Worm (Caenorhabditis elegans): ENCODE results near the gene tiar-1.

DNA sequence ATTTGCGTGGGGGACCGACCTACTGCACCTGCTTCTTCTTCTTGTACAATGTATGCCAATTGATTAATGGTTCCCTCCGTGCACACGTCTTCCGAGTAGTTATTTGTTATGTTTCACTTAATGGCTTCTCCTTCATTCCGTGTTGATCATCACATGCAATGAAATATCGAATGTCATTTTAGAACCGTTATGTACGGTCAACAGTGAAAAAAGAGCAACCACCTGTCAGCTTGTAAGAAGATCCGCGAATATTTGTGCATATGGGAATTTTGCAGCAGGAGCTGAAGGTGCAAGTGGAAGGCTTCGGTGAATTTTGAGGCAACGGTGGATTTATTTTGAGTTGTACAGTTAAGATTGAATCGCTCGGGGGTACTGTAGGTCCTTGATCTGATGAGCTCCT, 22.0 kb upstream of the tiar-1 start:
- TF ChIP-seq egl-44 (GFP tag; IDR thresholded peaks at IDR 0.05) (no peak), ceh-91 (GFP tag; IDR thresholded peaks at IDR 0.05) (no peak), snpc-4 (GFP tag; optimal IDR thresholded peaks at IDR 0.05) (no peak), snpc-4 (tag; optimal IDR thresholded peaks at IDR 0.05) (no peak), ama-1 (optimal IDR thresholded peaks at IDR 0.05) (no peak), ama-1 (GFP tag; optimal IDR thresholded peaks at IDR 0.05) (no peak), hmg-20 (GFP tag; IDR thresholded peaks at IDR 0.05) (no peak), unc-62 (GFP tag; optimal IDR thresholded peaks at IDR 0.05) (no peak)
